Fruit fly (Drosophila melanogaster) whole organism, embryonic: Measurements from ENCODE around the gene brm.

ENCODE experiments used
- Atf3 ChIP-seq: fragments of 200-800 bp; sonication (Bioruptor generic); optimal IDR thresholded peaks from 3 replicates; lab custom pipeline; 2016; ENCODE audit warnings: missing biosample characterization, missing genetic modification characterization
- B-H1 ChIP-seq: fragments of 200-800 bp; sonication (Bioruptor generic); IDR thresholded peaks from 3 replicates; pipeline ENCODE4 v1.3.6; 2022; ENCODE audit warnings: missing biosample characterization, missing genetic modification characterization
- Blimp-1 ChIP-seq: fragments of 200-800 bp; sonication (Bioruptor generic); optimal IDR thresholded peaks from 3 replicates; lab custom pipeline; 2018; ENCODE audit warnings: missing biosample characterization, missing genetic modification characterization, mild to moderate bottlenecking, moderate library complexity, missing genetic modification reagents
- CG10274 ChIP-seq: fragments of 200-800 bp; sonication (Bioruptor generic); optimal IDR thresholded peaks from 3 replicates; lab custom pipeline; 2017; ENCODE audit warnings: missing biosample characterization, mild to moderate bottlenecking, missing genetic modification characterization
- CG10654 ChIP-seq: fragments of 200-800 bp; sonication (Bioruptor generic); optimal IDR thresholded peaks from 2 replicates; lab custom pipeline; 2016; ENCODE audit warnings: missing biosample characterization, missing genetic modification characterization
- CG1233 ChIP-seq: fragments of 200-800 bp; sonication (Bioruptor generic); optimal IDR thresholded peaks from 4 replicates; lab custom pipeline; 2018; ENCODE audit warnings: missing biosample characterization, mild to moderate bottlenecking, missing genetic modification characterization
- CG13775 ChIP-seq: fragments of 200-800 bp; sonication (Bioruptor generic); optimal IDR thresholded peaks from 3 replicates; lab custom pipeline; 2017; ENCODE audit warnings: missing biosample characterization, mild to moderate bottlenecking, missing genetic modification characterization
- CG30431 ChIP-seq: fragments of 200-800 bp; sonication (Bioruptor generic); optimal IDR thresholded peaks from 2 replicates; lab custom pipeline; 2017; ENCODE audit warnings: missing biosample characterization, missing genetic modification characterization
- CG31224 ChIP-seq: fragments of 200-800 bp; sonication (Bioruptor generic); IDR thresholded peaks from 2 replicates; pipeline ENCODE4 v1.3.6; 2022; ENCODE audit warnings: missing biosample characterization, missing genetic modification characterization
- CG4730 ChIP-seq: fragments of 200-800 bp; sonication (Bioruptor generic); IDR thresholded peaks from 2 replicates; pipeline ENCODE4 v1.3.6; 2022; ENCODE audit warnings: missing biosample characterization, missing genetic modification characterization
- CG4820 ChIP-seq: fragments of 200-800 bp; sonication (Bioruptor generic); optimal IDR thresholded peaks from 3 replicates; lab custom pipeline; 2016; ENCODE audit warnings: missing biosample characterization, missing genetic modification characterization
- CG6765 ChIP-seq: fragments of 200-800 bp; sonication (Bioruptor generic); optimal IDR thresholded peaks from 3 replicates; lab custom pipeline; 2017; ENCODE audit warnings: missing biosample characterization, mild to moderate bottlenecking, missing genetic modification characterization
- CG7372 ChIP-seq: fragments of 200-800 bp; sonication (Bioruptor generic); IDR thresholded peaks from 2 replicates; pipeline ENCODE4 v1.3.6; 2022; ENCODE audit warnings: missing biosample characterization, missing genetic modification characterization
- CG7556 ChIP-seq: fragments of 200-800 bp; sonication (Bioruptor generic); optimal IDR thresholded peaks from 2 replicates; lab custom pipeline; 2017; ENCODE audit warnings: missing biosample characterization, mild to moderate bottlenecking, missing genetic modification characterization
- CG9876 ChIP-seq: fragments of 200-800 bp; sonication (Bioruptor generic); optimal IDR thresholded peaks from 2 replicates; lab custom pipeline; 2016; ENCODE audit warnings: missing biosample characterization, missing genetic modification characterization
- D19A ChIP-seq: fragments of 200-800 bp; optimal IDR thresholded peaks from 3 replicates; lab custom pipeline; 2019; ENCODE audit warnings: missing biosample characterization, mild to moderate bottlenecking, missing genetic modification characterization, moderate library complexity
- Dbx ChIP-seq: fragments of 200-800 bp; sonication (Bioruptor generic); IDR thresholded peaks from 3 replicates; pipeline ENCODE4 v1.3.6; 2022; ENCODE audit warnings: missing biosample characterization, missing genetic modification characterization
- ERR ChIP-seq: fragments of 200-800 bp; sonication (Bioruptor generic); optimal IDR thresholded peaks from 2 replicates; lab custom pipeline; 2016; ENCODE audit warnings: missing biosample characterization, missing genetic modification characterization
- HLHmδ ChIP-seq: fragments of 200-800 bp; sonication (Bioruptor generic); optimal IDR thresholded peaks from 2 replicates; lab custom pipeline; 2018; ENCODE audit warnings: missing biosample characterization, mild to moderate bottlenecking, missing genetic modification characterization, moderate library complexity
- Hr3 ChIP-seq: fragments of 200-800 bp; sonication (Bioruptor generic); optimal IDR thresholded peaks from 3 replicates; lab custom pipeline; 2016; ENCODE audit warnings: missing biosample characterization, missing genetic modification characterization
- Hsf ChIP-seq: fragments of 200-800 bp; sonication (Bioruptor generic); optimal IDR thresholded peaks from 3 replicates; lab custom pipeline; 2016; ENCODE audit warnings: missing biosample characterization, missing genetic modification characterization
- Kr ChIP-seq: fragments of 200-800 bp; sonication (Bioruptor generic); optimal IDR thresholded peaks from 2 replicates; lab custom pipeline; 2017; ENCODE audit warnings: missing biosample characterization, mild to moderate bottlenecking, missing genetic modification characterization
- Mes4 ChIP-seq: fragments of 200-800 bp; sonication (Bioruptor generic); optimal IDR thresholded peaks from 2 replicates; lab custom pipeline; 2016; ENCODE audit warnings: missing biosample characterization, missing genetic modification characterization
- NC2β ChIP-seq: fragments of 200-800 bp; sonication (Bioruptor generic); optimal IDR thresholded peaks from 2 replicates; lab custom pipeline; 2016; ENCODE audit warnings: missing biosample characterization, missing genetic modification characterization
- Oaz ChIP-seq: fragments of 200-800 bp; sonication (Bioruptor generic); IDR thresholded peaks from 2 replicates; pipeline ENCODE4 v1.3.6; 2022; ENCODE audit warnings: missing biosample characterization, missing genetic modification characterization
- Optix ChIP-seq: fragments of 200-800 bp; sonication (Bioruptor generic); IDR thresholded peaks from 3 replicates; pipeline ENCODE4 v1.3.6; 2022; ENCODE audit warnings: missing biosample characterization, missing genetic modification characterization
- Sox102F ChIP-seq: fragments of 200-800 bp; sonication (Bioruptor generic); optimal IDR thresholded peaks from 2 replicates; lab custom pipeline; 2018; ENCODE audit warnings: missing biosample characterization, mild to moderate bottlenecking, missing genetic modification characterization, moderate library complexity
- Sry-β ChIP-seq: fragments of 200-800 bp; sonication (Bioruptor generic); optimal IDR thresholded peaks from 2 replicates; lab custom pipeline; 2018; ENCODE audit warnings: missing biosample characterization, mild to moderate bottlenecking, missing genetic modification characterization, moderate library complexity
- Usf ChIP-seq: fragments of 200-800 bp; sonication (Bioruptor generic); optimal IDR thresholded peaks from 2 replicates; lab custom pipeline; 2017; ENCODE audit warnings: missing genotype, missing biosample characterization, missing genetic modification characterization
- btn ChIP-seq: fragments of 200-800 bp; sonication (Bioruptor generic); optimal IDR thresholded peaks from 2 replicates; lab custom pipeline; 2016; ENCODE audit warnings: missing biosample characterization, missing genetic modification characterization
- caup ChIP-seq: fragments of 200-800 bp; sonication (Bioruptor generic); optimal IDR thresholded peaks from 3 replicates; lab custom pipeline; 2017; ENCODE audit warnings: missing biosample characterization, mild to moderate bottlenecking, missing genetic modification characterization, moderate library complexity; ENCODE audit not compliant: severe bottlenecking
- chm ChIP-seq: fragments of 200-800 bp; sonication (Bioruptor generic); IDR thresholded peaks from 2 replicates; pipeline ENCODE4 v1.3.6; 2022; ENCODE audit warnings: missing biosample characterization, missing genetic modification characterization
- dpn ChIP-seq, 2 experiments: fragments of 200-800 bp; sonication (Bioruptor generic); optimal IDR thresholded peaks; 3 replicates each; lab custom pipeline; 2016; ENCODE audit warnings: missing biosample characterization in 2 of 2, missing genetic modification characterization in 2 of 2
- en ChIP-seq: fragments of 200-800 bp; sonication (Bioruptor generic); optimal IDR thresholded peaks from 2 replicates; lab custom pipeline; 2016; ENCODE audit warnings: missing biosample characterization, missing genetic modification characterization
- ftz-f1 ChIP-seq: fragments of 200-800 bp; sonication (Bioruptor generic); optimal IDR thresholded peaks from 2 replicates; lab custom pipeline; 2016; ENCODE audit warnings: missing biosample characterization, missing genetic modification characterization
- gcm ChIP-seq: fragments of 200-800 bp; sonication (Bioruptor generic); optimal IDR thresholded peaks from 2 replicates; lab custom pipeline; 2019; ENCODE audit warnings: missing biosample characterization, mild to moderate bottlenecking, missing genetic modification characterization, moderate library complexity
- gfzf ChIP-seq: fragments of 200-800 bp; sonication (Bioruptor generic); optimal IDR thresholded peaks from 2 replicates; lab custom pipeline; 2016; ENCODE audit warnings: missing biosample characterization, mild to moderate bottlenecking, missing genetic modification characterization, moderate library complexity
- hbn ChIP-seq: fragments of 200-800 bp; sonication (Bioruptor generic); IDR thresholded peaks from 2 replicates; pipeline ENCODE4 v1.3.6; 2022; ENCODE audit warnings: missing biosample characterization, missing genetic modification characterization; ENCODE audit not compliant: partially characterized antibody
- insv ChIP-seq, 2 experiments: fragments of 200-800 bp; sonication (Bioruptor generic); optimal IDR thresholded peaks; 3 replicates each; lab custom pipeline; 2016 to 2018; ENCODE audit warnings: missing biosample characterization in 2 of 2, missing genetic modification characterization in 2 of 2
- ken ChIP-seq: fragments of 200-800 bp; sonication (Bioruptor generic); IDR thresholded peaks from 3 replicates; pipeline ENCODE4 v1.3.6; 2022; ENCODE audit warnings: missing biosample characterization, missing genetic modification characterization
- knrl ChIP-seq: fragments of 200-800 bp; sonication (Bioruptor generic); IDR thresholded peaks from 3 replicates; pipeline ENCODE4 v1.3.6; 2022; ENCODE audit warnings: missing biosample characterization, missing genetic modification characterization; ENCODE audit not compliant: partially characterized antibody
- lola ChIP-seq, 3 experiments: fragments of >200 bp in 2 of 3; fragments of 200-800 bp in 1 of 3; sonication (Bioruptor generic) in 1 of 3; optimal IDR thresholded peaks; 2 replicates each; lab custom pipeline; 2017 to 2019; ENCODE audit warnings: missing biosample characterization in 3 of 3, missing genetic modification characterization in 3 of 3, mild to moderate bottlenecking in 1 of 3, moderate library complexity in 1 of 3
- maf-S ChIP-seq: fragments of 200-800 bp; sonication (Bioruptor generic); optimal IDR thresholded peaks from 2 replicates; lab custom pipeline; 2016; ENCODE audit warnings: missing biosample characterization, missing genetic modification characterization
- peb ChIP-seq: fragments of 200-800 bp; sonication (Bioruptor generic); IDR thresholded peaks from 2 replicates; pipeline ENCODE4 v1.3.6; 2022; ENCODE audit warnings: missing biosample characterization, missing genetic modification characterization
- pum ChIP-seq: fragments of 200-800 bp; sonication (Bioruptor generic); optimal IDR thresholded peaks from 2 replicates; lab custom pipeline; 2016; ENCODE audit warnings: missing biosample characterization, missing genetic modification characterization
- sens ChIP-seq: fragments of 200-800 bp; sonication (Bioruptor generic); peaks from one replicate; lab custom pipeline; 2016; ENCODE audit warnings: missing biosample characterization, missing genetic modification characterization
- stc ChIP-seq: fragments of 200-800 bp; sonication (Bioruptor generic); IDR thresholded peaks from 2 replicates; pipeline ENCODE4 v1.3.6; 2022; ENCODE audit warnings: missing biosample characterization, missing genetic modification characterization
- tll ChIP-seq, 2 experiments: fragments of 200-800 bp in 1 of 2; fragments of >200 bp in 1 of 2; sonication (Bioruptor generic) in 1 of 2; optimal IDR thresholded peaks; 2 replicates each; lab custom pipeline; 2017 to 2019; ENCODE audit warnings: missing biosample characterization in 2 of 2, missing genetic modification characterization in 2 of 2, mild to moderate bottlenecking in 1 of 2, moderate library complexity in 1 of 2
- usp ChIP-seq: fragments of >200 bp; optimal IDR thresholded peaks from 2 replicates; lab custom pipeline; 2017; ENCODE audit warnings: missing biosample characterization, missing genetic modification characterization
- vvl ChIP-seq: fragments of 200-800 bp; sonication (Bioruptor generic); IDR thresholded peaks from 2 replicates; pipeline ENCODE4 v1.3.6; 2022; ENCODE audit warnings: missing biosample characterization, missing genetic modification characterization
- wek ChIP-seq: fragments of 200-800 bp; sonication (Bioruptor generic); optimal IDR thresholded peaks from 3 replicates; lab custom pipeline; 2018; ENCODE audit warnings: missing biosample characterization, mild to moderate bottlenecking, missing genetic modification characterization, moderate library complexity

Gene brm

dm6 chr3L:16024276-16025019, 41.8 kb upstream of the brm start (continued):
- TF ChIP-seq CG31224 (GFP tag; lab: Robert Waterston, UW) (no peak), en (GFP tag; lab: Kevin White, UChicago) (no peak), Sry-β (GFP tag; lab: Kevin White, UChicago) (no peak), Optix (GFP tag; lab: Robert Waterston, UW) (no peak), usp (GFP tag; lab: Kevin White, UChicago) (no peak), CG4730 (GFP tag; lab: Robert Waterston, UW) (no peak), Dbx (GFP tag; lab: Robert Waterston, UW) (no peak), HLHmδ (GFP tag; lab: Kevin White, UChicago) (no peak), Blimp-1 (GFP tag; lab: Kevin White, UChicago) (peak; percentile 27), ftz-f1 (GFP tag; lab: Kevin White, UChicago) (no peak), CG4820 (GFP tag; lab: Kevin White, UChicago) (no peak), btn (GFP tag; lab: Kevin White, UChicago) (no peak), Oaz (GFP tag; lab: Robert Waterston, UW) (no peak), vvl (GFP tag; lab: Robert Waterston, UW) (no peak), Hr3 (GFP tag; lab: Kevin White, UChicago) (no peak), CG6765 (GFP tag; lab: Kevin White, UChicago) (no peak), maf-S (GFP tag; lab: Kevin White, UChicago) (no peak), lola (GFP tag; optimal IDR thresholded peaks at IDR 0.05; lab: Kevin White, UChicago) (peak in 1 of 3 experiments; percentile 39), Sox102F (GFP tag; lab: Kevin White, UChicago) (peak; percentile 15), Mes4 (GFP tag; lab: Kevin White, UChicago) (no peak), B-H1 (no peak), CG13775 (GFP tag; lab: Kevin White, UChicago) (no peak), chm (no peak), Usf (no peak), ERR (GFP tag; lab: Kevin White, UChicago) (no peak), gfzf (GFP tag; lab: Kevin White, UChicago) (no peak), Atf3 (GFP tag; lab: Kevin White, UChicago) (no peak), caup (GFP tag; lab: Kevin White, UChicago) (no peak), hbn (GFP tag; lab: Robert Waterston, UW) (no peak), stc (GFP tag; lab: Robert Waterston, UW) (no peak), insv (GFP tag; optimal IDR thresholded peaks at IDR 0.05; lab: Kevin White, UChicago) (no peak), CG30431 (GFP tag; lab: Kevin White, UChicago) (no peak), peb (no peak), CG9876 (GFP tag; lab: Kevin White, UChicago) (no peak), CG1233 (GFP tag; lab: Kevin White, UChicago) (no peak), knrl (GFP tag; lab: Robert Waterston, UW) (no peak), CG7372 (GFP tag; lab: Robert Waterston, UW) (no peak), ken (GFP tag; lab: Robert Waterston, UW) (no peak), pum (GFP tag; lab: Kevin White, UChicago) (no peak), dpn (GFP tag; optimal IDR thresholded peaks at IDR 0.05; lab: Kevin White, UChicago) (no peak), Hsf (GFP tag; lab: Kevin White, UChicago) (no peak), gcm (GFP tag; lab: Kevin White, UChicago) (no peak), CG10654 (GFP tag; lab: Kevin White, UChicago) (no peak), CG10274 (GFP tag; lab: Kevin White, UChicago) (no peak), CG7556 (GFP tag; lab: Kevin White, UChicago) (peak; percentile 6), tll (GFP tag; optimal IDR thresholded peaks at IDR 0.05; lab: Kevin White, UChicago) (no peak), Kr (GFP tag; lab: Kevin White, UChicago) (no peak), D19A (no peak), sens (GFP tag; lab: Kevin White, UChicago) (peak; percentile 89), wek (no peak), NC2β (GFP tag; lab: Kevin White, UChicago) (no peak)
